Fruit fly (Drosophila melanogaster) whole organism: Measurements from ENCODE around the gene Tie.

Experiments used
- CG8478 ChIP-seq: fragments of >200 bp; optimal IDR thresholded peaks from 2 replicates; lab custom pipeline; 2018; ENCODE audit warnings: inconsistent platforms
- Dll ChIP-seq: fragments of >200 bp; optimal IDR thresholded peaks from 2 replicates; lab custom pipeline; 2017
- EcR ChIP-seq, 2 experiments: fragments of >200 bp; optimal IDR thresholded peaks; 2 replicates each; lab custom pipeline; 2017; ENCODE audit warnings: missing biosample characterization in 2 of 2, missing genetic modification characterization in 2 of 2, missing genetic modification reagents in 2 of 2
- pan ChIP-seq: fragments of >200 bp; optimal IDR thresholded peaks from 2 replicates; lab custom pipeline; 2017
- psq ChIP-seq: fragments of >200 bp; optimal IDR thresholded peaks from 2 replicates; lab custom pipeline; 2017
- usp ChIP-seq: fragments of >200 bp; optimal IDR thresholded peaks from 2 replicates; lab custom pipeline; 2017; ENCODE audit warnings: missing biosample characterization, missing genetic modification characterization, mixed read lengths

- TF ChIP-seq usp (GFP tag; lab: Kevin White, UChicago) = no peak
- no peak for TF ChIP-seq pan (lab: Kevin White, UChicago)
- TF ChIP-seq Dll (lab: Kevin White, UChicago) = no peak
- TF ChIP-seq CG8478 = no peak
- TF ChIP-seq EcR (GFP tag; optimal IDR thresholded peaks at IDR 0.05; lab: Kevin White, UChicago) = no peak
- TF ChIP-seq psq = no peak
Observed at dm6 chr3L:4574439-4574838, 42.5 kb upstream of the Tie start.
